Fruit fly (Drosophila melanogaster): Measurements from ENCODE around the gene Hus1-like.

Hus1-like gene

DNA sequence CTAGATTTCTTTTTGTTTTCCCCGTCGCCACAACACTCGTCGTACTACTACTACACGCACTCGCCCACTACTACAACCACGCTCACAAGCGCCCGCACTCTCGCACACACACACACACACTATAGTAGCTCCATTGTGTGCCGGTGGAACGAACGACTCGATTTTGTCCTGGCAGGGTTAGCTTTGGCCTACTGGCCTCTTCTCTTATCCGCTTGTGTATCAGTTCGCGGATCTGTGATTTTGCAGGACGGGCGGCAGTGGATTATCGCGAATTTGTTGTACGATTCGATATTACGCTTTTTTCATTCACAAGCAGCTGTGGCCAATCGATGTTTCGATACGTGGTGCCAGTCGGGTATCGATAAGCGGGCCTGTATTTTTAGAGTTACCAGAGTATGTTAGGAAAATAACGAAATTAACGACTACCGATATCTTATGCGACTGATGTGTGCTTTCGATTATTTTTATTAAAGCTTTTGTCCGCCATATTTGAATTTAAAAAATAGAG, 9.3 kb upstream of the Hus1-like start, which contains the start of gene CG14657 (continued):
- TF ChIP-seq ATbp (GFP tag; optimal IDR thresholded peaks at IDR 0.05) = no peak
- TF ChIP-seq CG2202 (tag; optimal IDR thresholded peaks at IDR 0.05) = no peak
- TF ChIP-seq CG17385 (GFP tag; optimal IDR thresholded peaks at IDR 0.05) = no peak
- peak; percentile 73 for TF ChIP-seq Ets97D (GFP tag; optimal IDR thresholded peaks at IDR 0.05)
- peak; percentile 100 for TF ChIP-seq cg (GFP tag; optimal IDR thresholded peaks at IDR 0.05)
- TF ChIP-seq CG14710 (tag; optimal IDR thresholded peaks at IDR 0.05) = peak; percentile 49
- TF ChIP-seq CG10543 (GFP tag; optimal IDR thresholded peaks at IDR 0.05) = peak; percentile 21
- TF ChIP-seq CG8944 (GFP tag; optimal IDR thresholded peaks at IDR 0.05) = no peak
- TF ChIP-seq CG7963 (GFP tag; IDR thresholded peaks at IDR 0.05; ENCODE audit: partially characterized antibody) = peak; percentile 80
- TF ChIP-seq sug (tag; optimal IDR thresholded peaks at IDR 0.05) = peak; percentile 46
- TF ChIP-seq CG9797 (GFP tag; optimal IDR thresholded peaks at IDR 0.05) = peak; percentile 87
- peak; percentile 62 for TF ChIP-seq MBD-R2 (GFP tag; IDR thresholded peaks at IDR 0.05)
- peak; percentile 27 for TF ChIP-seq CG9727 (GFP tag; optimal IDR thresholded peaks at IDR 0.05)
- no peak for TF ChIP-seq CG10209 (GFP tag; optimal IDR thresholded peaks at IDR 0.05)
- TF ChIP-seq chinmo (GFP tag; IDR thresholded peaks at IDR 0.05; ENCODE audit: partially characterized antibody) = peak; percentile 90; the same call in 2 of the 4 replicates
- no peak for TF ChIP-seq CG2199 (GFP tag; IDR thresholded peaks at IDR 0.05)
- no peak for TF ChIP-seq CG15696 (tag; optimal IDR thresholded peaks at IDR 0.05)
- peak; percentile 81 for TF ChIP-seq Sry-δ (GFP tag; optimal IDR thresholded peaks at IDR 0.05)
- TF ChIP-seq CG11723 (GFP tag; optimal IDR thresholded peaks at IDR 0.05) = no peak

dm6 chr3R:4816018-4816417, 4.1 kb upstream of the Hus1-like start, which contains the start of gene BBS5:
BBS5 (plus strand) TSS chr3R:4816318.
- TF ChIP-seq CG4424 (GFP tag; optimal IDR thresholded peaks at IDR 0.05) (no peak), CG10959 (GFP tag; IDR thresholded peaks at IDR 0.05) (no peak), lilli (GFP tag; optimal IDR thresholded peaks at IDR 0.05) (no peak)

dm6 chr3R:4814677-4815076, 2.8 kb upstream of the Hus1-like start:
- TF ChIP-seq CG15479 (GFP tag; optimal IDR thresholded peaks at IDR 0.05) (peak; percentile 13), unc-4 (GFP tag; IDR thresholded peaks at IDR 0.05; ENCODE audit: partially characterized antibody) (no peak), dysf (GFP tag; IDR thresholded peaks at IDR 0.05) (no peak), CG1603 (tag; optimal IDR thresholded peaks at IDR 0.05) (no peak), HLH4C (GFP tag; IDR thresholded peaks at IDR 0.05; ENCODE audit: partially characterized antibody) (no peak), Chrac-16 (GFP tag; optimal IDR thresholded peaks at IDR 0.05) (no peak), CG14860 (GFP tag; IDR thresholded peaks at IDR 0.05; ENCODE audit: partially characterized antibody) (no peak), exex (tag; optimal IDR thresholded peaks at IDR 0.05) (peak; percentile 96), CG4820 (GFP tag; optimal IDR thresholded peaks at IDR 0.05) (no peak), zfh2 (GFP tag; optimal IDR thresholded peaks at IDR 0.05) (no peak), slbo (GFP tag; IDR thresholded peaks at IDR 0.05) (no peak), CG10565 (GFP tag; optimal IDR thresholded peaks at IDR 0.05) (no peak), shn (GFP tag; optimal IDR thresholded peaks at IDR 0.05) (no peak), ems (GFP tag; optimal IDR thresholded peaks at IDR 0.05) (no peak), HmgD (GFP tag; optimal IDR thresholded peaks at IDR 0.05) (no peak), sisA (GFP tag; IDR thresholded peaks at IDR 0.05) (no peak), sug (tag; optimal IDR thresholded peaks at IDR 0.05) (peak; percentile 14), CoRest (tag; optimal IDR thresholded peaks at IDR 0.05) (no peak), dan (GFP tag; IDR thresholded peaks at IDR 0.05) (no peak), ap (GFP tag; IDR thresholded peaks at IDR 0.05) (no peak), Side (GFP tag; optimal IDR thresholded peaks at IDR 0.05) (no peak), amos (GFP tag; IDR thresholded peaks at IDR 0.05; ENCODE audit: partially characterized antibody) (no peak), mirr (GFP tag; optimal IDR thresholded peaks at IDR 0.05) (peak; percentile 62), E2f2 (GFP tag; IDR thresholded peaks at IDR 0.05) (no peak), CG13424 (tag; optimal IDR thresholded peaks at IDR 0.05) (no peak), CG34224 (GFP tag; IDR thresholded peaks at IDR 0.05; ENCODE audit: partially characterized antibody) (no peak), CG17186 (GFP tag; optimal IDR thresholded peaks at IDR 0.05) (no peak)
